Worm (Caenorhabditis elegans) whole organism, L1 larva: ENCODE measurements around the gene Y48E1B.17.

Experiments
- C04F5.9 ChIP-seq: sonication (generic microtip); optimal IDR thresholded peaks from 2 replicates; lab custom pipeline; 2016; ENCODE audit warnings: missing genetic modification characterization, missing compliant biosample characterization
- Y116A8C.19 ChIP-seq: sonication (generic microtip); optimal IDR thresholded peaks from 2 replicates; lab custom pipeline; 2016; ENCODE audit warnings: missing compliant biosample characterization, missing genetic modification characterization, borderline replicate concordance
- ces-1 ChIP-seq: fragments of 150-350 bp; optimal IDR thresholded peaks from 2 replicates; lab custom pipeline; 2014; ENCODE audit warnings: missing biosample characterization, missing genetic modification reagents, missing genetic modification characterization
- fkh-8 ChIP-seq: sonication (generic microtip); optimal IDR thresholded peaks from 2 replicates; lab custom pipeline; 2016; ENCODE audit warnings: mild to moderate bottlenecking, missing genetic modification characterization, missing compliant biosample characterization
- mep-1 ChIP-seq: fragments of 150-350 bp; optimal IDR thresholded peaks from 2 replicates; lab custom pipeline; 2014; ENCODE audit warnings: missing biosample characterization, missing genetic modification characterization
- nhr-71 ChIP-seq: sonication (generic microtip); optimal IDR thresholded peaks from 2 replicates; lab custom pipeline; 2016; ENCODE audit warnings: mild to moderate bottlenecking, missing genetic modification characterization, moderate library complexity, missing compliant biosample characterization
- pag-3 ChIP-seq: sonication (generic microtip); optimal IDR thresholded peaks from 2 replicates; lab custom pipeline; 2017; ENCODE audit warnings: missing genetic modification characterization, mild to moderate bottlenecking, missing compliant biosample characterization, antibody characterized with exemption, borderline replicate concordance; ENCODE audit not compliant: insufficient read depth
- pqm-1 ChIP-seq: sonication (generic microtip); optimal IDR thresholded peaks from 3 replicates; lab custom pipeline; 2017; ENCODE audit warnings: missing biosample characterization, missing genetic modification characterization
- snpc-4 ChIP-seq: fragments of 150-350 bp; optimal IDR thresholded peaks from 2 replicates; lab custom pipeline; 2014; ENCODE audit warnings: missing biosample characterization, missing genetic modification characterization

DNA sequence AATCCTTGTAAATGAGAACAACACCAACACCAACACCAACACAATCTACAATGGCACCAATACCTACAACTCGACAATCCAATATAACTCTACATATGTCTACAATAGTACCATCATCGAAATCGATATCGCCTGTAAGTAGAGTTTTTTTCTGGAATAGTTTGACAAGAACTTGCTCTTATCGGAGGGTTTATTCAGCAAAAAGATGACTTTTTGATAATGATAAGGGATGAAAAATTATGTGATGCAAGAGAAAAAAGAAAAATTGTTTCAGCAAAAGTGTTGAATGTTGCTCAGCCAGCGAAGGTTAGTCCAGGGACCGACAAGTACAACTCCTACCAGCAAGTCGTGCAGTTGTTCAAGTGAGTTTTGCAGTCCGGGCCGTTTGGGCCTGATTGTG, 32.3 kb downstream of the Y48E1B.17 start:
- TF ChIP-seq pag-3 (no peak), mep-1 (no peak), ces-1 (GFP tag; lab: Kevin White, UChicago) (no peak), nhr-71 (tag; lab: Kevin White, UChicago) (no peak), fkh-8 (tag; lab: Kevin White, UChicago) (no peak), pqm-1 (no peak), C04F5.9 (tag; lab: Kevin White, UChicago) (no peak), Y116A8C.19 (tag; lab: Kevin White, UChicago) (no peak), snpc-4 (tag; lab: Kevin White, UChicago) (no peak)
